Fruit fly (Drosophila melanogaster): ENCODE measurements around the gene CG11927.

CG11927 gene

DNA sequence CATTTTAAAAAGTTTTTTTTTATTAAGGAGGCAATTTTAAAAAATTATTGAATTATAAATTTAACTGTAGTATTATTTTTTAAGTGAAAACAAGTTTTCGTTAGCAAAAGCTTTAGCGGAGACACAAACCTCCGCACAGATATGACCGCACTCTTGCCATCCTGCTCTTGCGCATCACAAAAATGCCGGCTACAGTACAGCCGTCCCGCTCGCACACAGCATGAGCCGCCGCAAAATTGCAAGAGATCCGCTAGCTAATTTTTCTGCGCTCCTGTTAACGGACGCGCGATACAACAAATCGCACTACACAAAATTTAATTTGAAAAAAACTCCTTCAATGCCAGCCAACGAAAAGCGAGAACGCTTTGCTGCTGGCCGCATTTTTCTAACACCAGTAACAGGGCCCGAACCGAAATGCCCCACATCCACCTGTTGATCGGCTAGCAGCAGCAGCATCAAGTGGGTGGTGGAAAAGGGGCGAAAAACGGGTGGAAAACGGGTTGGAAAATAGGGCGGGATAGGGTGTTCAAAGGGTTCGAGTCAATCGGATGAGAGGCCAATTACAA is 37.4 kb upstream of the CG11927 start (continued):
- no peak for TF ChIP-seq tll (GFP tag; optimal IDR thresholded peaks at IDR 0.05)
- TF ChIP-seq nom (GFP tag; optimal IDR thresholded peaks at IDR 0.05): peak; percentile 2
- TF ChIP-seq Hmx (GFP tag; optimal IDR thresholded peaks at IDR 0.05): no peak
- TF ChIP-seq her (GFP tag; optimal IDR thresholded peaks at IDR 0.05): peak; percentile 44
- TF ChIP-seq corto (GFP tag; optimal IDR thresholded peaks at IDR 0.05): no peak
- peak; percentile 8; the same call in 1 of the 3 replicates for TF ChIP-seq zfh1 (GFP tag; IDR thresholded peaks at IDR 0.05)
- peak; percentile 25 for TF ChIP-seq CG18619 (GFP tag; optimal IDR thresholded peaks at IDR 0.05)
- no peak for TF ChIP-seq CG10209 (GFP tag; optimal IDR thresholded peaks at IDR 0.05)
- TF ChIP-seq Abd-B (GFP tag; optimal IDR thresholded peaks at IDR 0.05): no peak
- TF ChIP-seq CG6254 (GFP tag; optimal IDR thresholded peaks at IDR 0.05): peak; percentile 51
- peak; percentile 57 for TF ChIP-seq lab (GFP tag; optimal IDR thresholded peaks at IDR 0.05)
- TF ChIP-seq CG14050 (GFP tag; IDR thresholded peaks at IDR 0.05): no peak
- peak; percentile 99 for TF ChIP-seq scrt (GFP tag; optimal IDR thresholded peaks at IDR 0.05)
- no peak for TF ChIP-seq psq (GFP tag; optimal IDR thresholded peaks at IDR 0.05)
- peak; percentile 60; the same call in 1 of the 2 replicates for TF ChIP-seq vvl (GFP tag; IDR thresholded peaks at IDR 0.05)
- no peak for TF ChIP-seq bab2 (GFP tag; optimal IDR thresholded peaks at IDR 0.05)
- TF ChIP-seq cas (GFP tag; IDR thresholded peaks at IDR 0.05): no peak
- peak; percentile 57 for TF ChIP-seq CG31441 (GFP tag; IDR thresholded peaks at IDR 0.05)
- peak; percentile 62 for TF ChIP-seq slbo (GFP tag; IDR thresholded peaks at IDR 0.05)
- peak; percentile 28 for TF ChIP-seq trem (tag; optimal IDR thresholded peaks at IDR 0.05)
- TF ChIP-seq Side (GFP tag; optimal IDR thresholded peaks at IDR 0.05): peak; percentile 26
- peak; percentile 67 for TF ChIP-seq CG7745 (tag; optimal IDR thresholded peaks at IDR 0.05)
- TF ChIP-seq disco-r (GFP tag; optimal IDR thresholded peaks at IDR 0.05): no peak
- TF ChIP-seq crp (GFP tag; optimal IDR thresholded peaks at IDR 0.05): peak in 1 of 2 experiments; percentile 48
- TF ChIP-seq Asciz (GFP tag; optimal IDR thresholded peaks at IDR 0.05): no peak
- TF ChIP-seq CG1603 (tag; optimal IDR thresholded peaks at IDR 0.05): peak; percentile 45
- TF ChIP-seq CG15073 (GFP tag; optimal IDR thresholded peaks at IDR 0.05): no peak
- TF ChIP-seq CTCF (GFP tag; optimal IDR thresholded peaks at IDR 0.05): peak; percentile 48
- TF ChIP-seq tin (GFP tag; optimal IDR thresholded peaks at IDR 0.05): no peak
- peak; percentile 71; the same call in 1 of the 2 replicates for TF ChIP-seq chm (GFP tag; IDR thresholded peaks at IDR 0.05)
- 0 out of 3 replicates have a peak, but pooled peaks have one; percentile 5 for TF ChIP-seq CG7963 (GFP tag; IDR thresholded peaks at IDR 0.05; ENCODE audit: partially characterized antibody)
- TF ChIP-seq Nf-YB (GFP tag; optimal IDR thresholded peaks at IDR 0.05): peak; percentile 95
- TF ChIP-seq CG4360 (GFP tag; IDR thresholded peaks at IDR 0.05): 0 out of 2 replicates have a peak, but pooled peaks have one; percentile 38
- TF ChIP-seq CG10654 (GFP tag; optimal IDR thresholded peaks at IDR 0.05): no peak
- TF ChIP-seq gcm (GFP tag; optimal IDR thresholded peaks at IDR 0.05): peak; percentile 69
- peak; percentile 35 for TF ChIP-seq CG1602 (GFP tag; optimal IDR thresholded peaks at IDR 0.05)
- TF ChIP-seq pros (GFP tag; optimal IDR thresholded peaks at IDR 0.05): peak; percentile 42
- TF ChIP-seq hth (optimal IDR thresholded peaks at IDR 0.05): no peak
- TF ChIP-seq CHES-1-like (GFP tag; optimal IDR thresholded peaks at IDR 0.05): peak; percentile 70
- no peak for TF ChIP-seq CG31365 (tag; optimal IDR thresholded peaks at IDR 0.05)
- TF ChIP-seq Mes4 (GFP tag; optimal IDR thresholded peaks at IDR 0.05): no peak
- TF ChIP-seq bbx (GFP tag; IDR thresholded peaks at IDR 0.05; ENCODE audit: partially characterized antibody): peak; percentile 52
- TF ChIP-seq gt (GFP tag; IDR thresholded peaks at IDR 0.05): no peak
- TF ChIP-seq CG11560 (tag; IDR thresholded peaks at IDR 0.05): no peak
- TF ChIP-seq lilli (GFP tag; optimal IDR thresholded peaks at IDR 0.05): peak; percentile 30
- TF ChIP-seq grau (tag; optimal IDR thresholded peaks at IDR 0.05): peak; percentile 57
- TF ChIP-seq GATAe (GFP tag; conservative IDR thresholded peaks at IDR 0.05): peak; percentile 42; the same call in 1 of the 2 replicates
- peak; percentile 70 for TF ChIP-seq Adf1 (GFP tag; IDR thresholded peaks at IDR 0.05)
- peak; percentile 30 for TF ChIP-seq ewg (GFP tag; optimal IDR thresholded peaks at IDR 0.05)
- TF ChIP-seq CG4424 (GFP tag; optimal IDR thresholded peaks at IDR 0.05): peak; percentile 42
